Fruit fly (Drosophila melanogaster): ENCODE data around the gene CG13606.
A peak's percentile ranks its signal among the peaks of the same experiment; 100 is the strongest.

CG13606 gene

dm6 chr3R:24205935-24206334 lies 33.5 kb downstream of the CG13606 start (continued):
- TF ChIP-seq Met (GFP tag; optimal IDR thresholded peaks at IDR 0.05) (peak; percentile 51), salr (GFP tag; optimal IDR thresholded peaks at IDR 0.05) (no peak), Eip78C (GFP tag) (peak; percentile 73), pdm3 (GFP tag; optimal IDR thresholded peaks at IDR 0.05) (peak; percentile 18), svp (GFP tag) (peak; percentile 74), CG11294 (GFP tag; IDR thresholded peaks at IDR 0.05) (no peak), CG11762 (GFP tag; optimal IDR thresholded peaks at IDR 0.05; ENCODE audit: insufficient read depth) (peak; percentile 39), Hr39 (GFP tag; optimal IDR thresholded peaks at IDR 0.05) (peak; percentile 9), OdsH (GFP tag; optimal IDR thresholded peaks at IDR 0.05) (peak; percentile 72), dac (GFP tag; optimal IDR thresholded peaks at IDR 0.05) (no peak), cyc (GFP tag; optimal IDR thresholded peaks at IDR 0.05) (peak; percentile 22), Ets96B (tag; optimal IDR thresholded peaks at IDR 0.05) (no peak), ss (GFP tag; optimal IDR thresholded peaks at IDR 0.05) (no peak), CG6163 (GFP tag; IDR thresholded peaks at IDR 0.05) (no peak), CG6792 (GFP tag; optimal IDR thresholded peaks at IDR 0.05) (peak; percentile 37), Sox14 (GFP tag; optimal IDR thresholded peaks at IDR 0.05) (no peak), eg (GFP tag; IDR thresholded peaks at IDR 0.05) (no peak), acj6 (GFP tag; optimal IDR thresholded peaks at IDR 0.05) (peak; percentile 44), dsx (GFP tag; optimal IDR thresholded peaks at IDR 0.05; ENCODE audit: poor library complexity, severe bottlenecking) (no peak), Gug (GFP tag; IDR thresholded peaks at IDR 0.05) (no peak), CG6276 (GFP tag; optimal IDR thresholded peaks at IDR 0.05) (no peak)

- TF ChIP-seq Hr39 (GFP tag; optimal IDR thresholded peaks at IDR 0.05): peak; percentile 57
- no peak for TF ChIP-seq Eip93F (GFP tag; optimal IDR thresholded peaks at IDR 0.05)
- peak in 1 of 2 experiments; percentile 20 for TF ChIP-seq salr (GFP tag; optimal IDR thresholded peaks at IDR 0.05)
- peak; percentile 53 for TF ChIP-seq esn (GFP tag; optimal IDR thresholded peaks at IDR 0.05)
- peak; percentile 24 for TF ChIP-seq CG3032 (tag; optimal IDR thresholded peaks at IDR 0.05)
- peak; percentile 95 for TF ChIP-seq Eip78C (GFP tag)
- peak; percentile 19 for TF ChIP-seq fd59A (GFP tag; optimal IDR thresholded peaks at IDR 0.05)
- peak; percentile 54 for TF ChIP-seq Ets21C (GFP tag; optimal IDR thresholded peaks at IDR 0.05)
- TF ChIP-seq Met (GFP tag; optimal IDR thresholded peaks at IDR 0.05): no peak
- peak; percentile 66 for TF ChIP-seq achi (GFP tag; optimal IDR thresholded peaks at IDR 0.05)
- peak; percentile 64 for TF ChIP-seq CG34406 (GFP tag; optimal IDR thresholded peaks at IDR 0.05)
- no peak for TF ChIP-seq fd85E (GFP tag; optimal IDR thresholded peaks at IDR 0.05)
- TF ChIP-seq Sox102F (GFP tag; optimal IDR thresholded peaks at IDR 0.05): peak; percentile 59
- peak; percentile 43 for TF ChIP-seq CG11902 (GFP tag; optimal IDR thresholded peaks at IDR 0.05)
- peak; percentile 59 for TF ChIP-seq CG31627 (GFP tag; optimal IDR thresholded peaks at IDR 0.05)
- TF ChIP-seq spab (GFP tag; optimal IDR thresholded peaks at IDR 0.05): peak; percentile 14
- TF ChIP-seq CG8319 (GFP tag; optimal IDR thresholded peaks at IDR 0.05): peak; percentile 33
- no peak for TF ChIP-seq Hr38 (GFP tag; optimal IDR thresholded peaks at IDR 0.05)
- TF ChIP-seq CG11294 (GFP tag; IDR thresholded peaks at IDR 0.05): no peak
- TF ChIP-seq Smox (GFP tag; optimal IDR thresholded peaks at IDR 0.05): peak; percentile 58
- peak; percentile 39 for TF ChIP-seq CG32006 (GFP tag; optimal IDR thresholded peaks at IDR 0.05)
- peak; percentile 39 for TF ChIP-seq CG10631 (GFP tag; optimal IDR thresholded peaks at IDR 0.05)
- TF ChIP-seq topi (GFP tag; optimal IDR thresholded peaks at IDR 0.05): peak; percentile 53
- peak; percentile 66 for TF ChIP-seq acj6 (GFP tag; optimal IDR thresholded peaks at IDR 0.05)
- TF ChIP-seq CG10669 (GFP tag; optimal IDR thresholded peaks at IDR 0.05): peak; percentile 25
- peak; percentile 62 for TF ChIP-seq CG3919 (GFP tag; optimal IDR thresholded peaks at IDR 0.05)
- TF ChIP-seq CG6854 (GFP tag; optimal IDR thresholded peaks at IDR 0.05): no peak
- TF ChIP-seq net (GFP tag; optimal IDR thresholded peaks at IDR 0.05): peak; percentile 24
- TF ChIP-seq svp (GFP tag): peak; percentile 83
- peak; percentile 56 for TF ChIP-seq CG8632 (GFP tag; optimal IDR thresholded peaks at IDR 0.05)
- peak; percentile 41 for TF ChIP-seq Hr4 (GFP tag; optimal IDR thresholded peaks at IDR 0.05)
- TF ChIP-seq Eip75B (GFP tag; optimal IDR thresholded peaks at IDR 0.05): peak; percentile 64
- peak; percentile 9 for TF ChIP-seq CG16779 (tag; optimal IDR thresholded peaks at IDR 0.05)
- no peak for TF ChIP-seq CG7368 (GFP tag; optimal IDR thresholded peaks at IDR 0.05)
- no peak for TF ChIP-seq cyc (GFP tag; optimal IDR thresholded peaks at IDR 0.05)
- TF ChIP-seq eg (GFP tag; IDR thresholded peaks at IDR 0.05): 0 out of 3 replicates have a peak, but pooled peaks have one; percentile 28
- TF ChIP-seq CG9139 (GFP tag; optimal IDR thresholded peaks at IDR 0.05): no peak
These were observed 34.1 kb downstream of the CG13606 start for dm6 chr3R:24206341-24207114.
